Worm (Caenorhabditis elegans) whole organism, L4 larva: ENCODE data around the gene nep-10.

ENCODE experiments used
- F26F4.8 ChIP-seq: fragments of 200-800 bp; sonication (Bioruptor generic); conservative IDR thresholded peaks from 2 replicates; pipeline ENCODE4 v1.3.6; 2022; ENCODE audit warnings: missing genetic modification characterization, missing compliant biosample characterization
- R02D3.7 ChIP-seq: fragments of 150-350 bp; sonication (generic microtip); optimal IDR thresholded peaks from 3 replicates; lab custom pipeline; 2014; ENCODE audit warnings: missing biosample characterization, missing genetic modification characterization
- T20F7.1 ChIP-seq: fragments of 200-800 bp; sonication (Bioruptor generic); optimal IDR thresholded peaks from 2 replicates; lab custom pipeline; 2018; ENCODE audit warnings: mild to moderate bottlenecking, missing genetic modification characterization, missing compliant biosample characterization
- T26A8.4 ChIP-seq: fragments of 200-800 bp; sonication (Bioruptor generic); IDR thresholded peaks from 2 replicates; pipeline ENCODE4 v1.3.6; 2022; ENCODE audit warnings: missing genetic modification characterization, missing compliant biosample characterization
- Y105C5A.15 ChIP-seq: fragments of 200-800 bp; sonication (Bioruptor generic); IDR thresholded peaks from 2 replicates; pipeline ENCODE4 v1.3.6; 2022; ENCODE audit warnings: missing genetic modification characterization, missing compliant biosample characterization
- aha-1 ChIP-seq: fragments of 150-350 bp; peaks from one replicate; lab custom pipeline; 2014; ENCODE audit warnings: missing biosample characterization, missing genetic modification characterization
- aly-2 ChIP-seq: sonication (generic microtip); optimal IDR thresholded peaks from 2 replicates; lab custom pipeline; 2018; ENCODE audit warnings: missing biosample characterization, missing genetic modification characterization
- ceh-28 ChIP-seq: fragments of 150-350 bp; optimal IDR thresholded peaks from 2 replicates; lab custom pipeline; 2014; ENCODE audit warnings: missing biosample characterization, missing genetic modification reagents, missing genetic modification characterization
- cey-2 ChIP-seq: sonication (generic microtip); optimal IDR thresholded peaks from 3 replicates; lab custom pipeline; 2017; ENCODE audit warnings: missing genetic modification characterization, mild to moderate bottlenecking, missing compliant biosample characterization, antibody characterized with exemption, borderline replicate concordance; ENCODE audit not compliant: insufficient read depth
- ctbp-1 ChIP-seq: fragments of 200-800 bp; sonication (Bioruptor generic); IDR thresholded peaks from 2 replicates; pipeline ENCODE4 v1.3.6; 2022; ENCODE audit warnings: missing genetic modification reagents, missing genetic modification characterization, missing compliant biosample characterization
- daf-12 ChIP-seq: fragments of 150-350 bp; optimal IDR thresholded peaks from 2 replicates; lab custom pipeline; 2014; ENCODE audit warnings: missing biosample characterization, missing genetic modification reagents, missing genetic modification characterization
- dmd-6 ChIP-seq: fragments of 200-800 bp; sonication (Bioruptor generic); IDR thresholded peaks from 2 replicates; pipeline ENCODE4 v1.3.6; 2022; ENCODE audit warnings: missing genetic modification reagents, missing genetic modification characterization, missing compliant biosample characterization
- dmd-8 ChIP-seq: fragments of 200-800 bp; sonication (Bioruptor generic); IDR thresholded peaks from 2 replicates; pipeline ENCODE4 v1.3.6; 2022; ENCODE audit warnings: missing genetic modification characterization, missing compliant biosample characterization
- dmd-9 ChIP-seq: fragments of 200-800 bp; sonication (Bioruptor generic); IDR thresholded peaks from 2 replicates; pipeline ENCODE4 v1.3.6; 2022; ENCODE audit warnings: missing genetic modification reagents, missing genetic modification characterization, missing compliant biosample characterization
- duxl-1 ChIP-seq: sonication (generic microtip); optimal IDR thresholded peaks from 2 replicates; lab custom pipeline; 2016; ENCODE audit warnings: mild to moderate bottlenecking, missing genetic modification characterization, moderate library complexity, missing compliant biosample characterization; ENCODE audit not compliant: poor library complexity
- egl-27 ChIP-seq: sonication (generic microtip); optimal IDR thresholded peaks from 3 replicates; lab custom pipeline; 2017; ENCODE audit warnings: missing biosample characterization, missing genetic modification reagents, missing genetic modification characterization
- hif-1 ChIP-seq, 2 experiments: sonication (generic microtip); optimal IDR thresholded peaks; 2 replicates each; lab custom pipeline; 2016 to 2017; ENCODE audit warnings: missing compliant biosample characterization in 2 of 2, missing genetic modification characterization in 2 of 2, missing genetic modification reagents in 2 of 2, missing genotype in 2 of 2, mild to moderate bottlenecking in 1 of 2
- hlh-11 ChIP-seq: fragments of 200-800 bp; sonication (Bioruptor generic); optimal IDR thresholded peaks from 2 replicates; lab custom pipeline; 2018; ENCODE audit warnings: mild to moderate bottlenecking, missing genetic modification characterization, missing compliant biosample characterization
- hlh-30 ChIP-seq: sonication (generic microtip); optimal IDR thresholded peaks from 2 replicates; lab custom pipeline; 2017; ENCODE audit warnings: antibody characterized with exemption, mild to moderate bottlenecking, missing genetic modification characterization, missing compliant biosample characterization; ENCODE audit not compliant: insufficient read depth
- jun-1 ChIP-seq: fragments of 150-350 bp; optimal IDR thresholded peaks from 2 replicates; lab custom pipeline; 2014; ENCODE audit warnings: missing biosample characterization, missing genetic modification reagents, missing genetic modification characterization
- lin-29 ChIP-seq: fragments of 200-800 bp; sonication (Bioruptor generic); IDR thresholded peaks from 2 replicates; pipeline ENCODE4 v1.3.6; 2022; ENCODE audit warnings: missing genetic modification reagents, missing genetic modification characterization, missing compliant biosample characterization
- lin-39 ChIP-seq: fragments of 150-350 bp; optimal IDR thresholded peaks from 2 replicates; lab custom pipeline; 2014; ENCODE audit warnings: missing biosample characterization, missing genetic modification reagents, missing genetic modification characterization
- madf-9 ChIP-seq: fragments of 200-800 bp; sonication (Bioruptor generic); conservative IDR thresholded peaks from 2 replicates; pipeline ENCODE4 v1.3.6; 2022; ENCODE audit warnings: missing genetic modification reagents, missing genetic modification characterization, missing compliant biosample characterization
- mes-2 ChIP-seq: sonication (generic microtip); optimal IDR thresholded peaks from 2 replicates; lab custom pipeline; 2016; ENCODE audit warnings: missing genotype, mild to moderate bottlenecking, missing genetic modification characterization, missing compliant biosample characterization; ENCODE audit not compliant: poor library complexity, severe bottlenecking
- mxl-2 ChIP-seq: fragments of 200-800 bp; sonication (Bioruptor generic); conservative IDR thresholded peaks from 2 replicates; pipeline ENCODE4 v1.3.6; 2022; ENCODE audit warnings: missing genetic modification reagents, missing genetic modification characterization, missing compliant biosample characterization
- nhr-10 ChIP-seq: fragments of 150-350 bp; optimal IDR thresholded peaks from 2 replicates; lab custom pipeline; 2014; ENCODE audit warnings: missing biosample characterization, missing genetic modification characterization
- nhr-102 ChIP-seq: sonication (generic microtip); optimal IDR thresholded peaks from 2 replicates; lab custom pipeline; 2016; ENCODE audit warnings: mild to moderate bottlenecking, missing genetic modification characterization, moderate library complexity, missing compliant biosample characterization
- nhr-41 ChIP-seq: fragments of 200-800 bp; sonication (Bioruptor generic); IDR thresholded peaks from 2 replicates; pipeline ENCODE4 v1.3.6; 2022; ENCODE audit warnings: missing genetic modification reagents, missing genetic modification characterization, missing compliant biosample characterization
- nhr-42 ChIP-seq: fragments of 200-800 bp; sonication (Bioruptor generic); IDR thresholded peaks from 2 replicates; pipeline ENCODE4 v1.3.6; 2022; ENCODE audit warnings: missing genetic modification characterization, missing compliant biosample characterization
- nhr-48 ChIP-seq: sonication (generic microtip); optimal IDR thresholded peaks from 2 replicates; lab custom pipeline; 2016; ENCODE audit warnings: mild to moderate bottlenecking, missing genetic modification characterization, missing compliant biosample characterization
- nhr-76 ChIP-seq: fragments of 150-350 bp; optimal IDR thresholded peaks from 2 replicates; lab custom pipeline; 2014; ENCODE audit warnings: missing biosample characterization, missing genetic modification characterization
- pha-4 ChIP-seq, 2 experiments: fragments of 150-350 bp in 1 of 2; fragments of 200-800 bp in 1 of 2; sonication (Bioruptor generic) in 1 of 2; IDR thresholded peaks in 1 of 2; optimal IDR thresholded peaks in 1 of 2; 2 replicates each; pipeline versions ENCODE4 v1.3.6 to Lab custom; 2014 to 2022; ENCODE audit warnings: missing genetic modification characterization in 2 of 2, missing genetic modification reagents in 2 of 2, missing biosample characterization in 1 of 2, missing compliant biosample characterization in 1 of 2
- saeg-2 ChIP-seq: fragments of 200-800 bp; sonication (Bioruptor generic); IDR thresholded peaks from 2 replicates; pipeline ENCODE4 v1.3.6; 2022; ENCODE audit warnings: missing genetic modification reagents, missing genetic modification characterization, missing compliant biosample characterization
- snpc-4 ChIP-seq: fragments of 150-350 bp; optimal IDR thresholded peaks from 2 replicates; lab custom pipeline; 2014; ENCODE audit warnings: missing biosample characterization, missing genetic modification characterization
- spr-1 ChIP-seq: sonication (generic microtip); optimal IDR thresholded peaks from 2 replicates; lab custom pipeline; 2016; ENCODE audit warnings: mild to moderate bottlenecking, missing genetic modification characterization, missing compliant biosample characterization
- ztf-11 ChIP-seq: fragments of 150-350 bp; optimal IDR thresholded peaks from 2 replicates; lab custom pipeline; 2014; ENCODE audit warnings: missing biosample characterization, missing genetic modification characterization
- ztf-7 ChIP-seq: fragments of 150-350 bp; optimal IDR thresholded peaks from 2 replicates; lab custom pipeline; 2014; ENCODE audit warnings: missing biosample characterization, missing genetic modification characterization

nep-10 gene

DNA sequence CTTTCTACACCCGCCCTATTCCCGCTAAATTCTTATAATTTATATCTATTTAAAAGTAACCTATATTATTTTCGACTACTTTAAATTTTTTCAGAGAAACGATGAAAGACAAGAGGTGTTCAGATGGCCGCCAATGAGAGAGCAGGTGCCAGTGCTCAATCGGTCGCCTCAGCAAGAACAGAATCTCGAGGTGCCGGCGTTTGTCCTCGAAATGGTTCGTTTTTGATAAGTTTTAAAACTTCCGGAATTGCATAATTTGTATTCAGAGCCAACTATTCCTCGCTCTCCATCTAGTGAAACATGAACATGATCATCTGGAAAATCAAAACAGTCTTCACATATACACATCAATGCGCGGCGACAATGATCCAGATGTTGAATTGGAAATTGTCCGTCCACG is 31.7 kb downstream of the nep-10 start, which contains the start of gene bath-23:
bath-23 (plus strand) TSS at position 301 of the 400 bp plus-strand sequence.
- TF ChIP-seq lin-29: no peak
- TF ChIP-seq T20F7.1 (GFP tag; lab: Kevin White, UChicago): no peak
- TF ChIP-seq mxl-2: no peak
- no peak for TF ChIP-seq jun-1 (tag; lab: Kevin White, UChicago)
- TF ChIP-seq nhr-102: no peak
- no peak for TF ChIP-seq nhr-42 (GFP tag; lab: Robert Waterston, UW)
- TF ChIP-seq aha-1 (tag; lab: Kevin White, UChicago): no peak
- no peak for TF ChIP-seq R02D3.7 (tag; lab: Kevin White, UChicago)
- no peak for TF ChIP-seq dmd-8 (GFP tag; lab: Robert Waterston, UW)
- no peak for TF ChIP-seq cey-2 (tag; lab: Kevin White, UChicago)
- TF ChIP-seq nhr-76 (tag; lab: Kevin White, UChicago): no peak
- no peak for TF ChIP-seq snpc-4 (tag; lab: Kevin White, UChicago)
- no peak for TF ChIP-seq nhr-48 (tag; lab: Kevin White, UChicago)
- no peak for TF ChIP-seq lin-39 (tag; lab: Kevin White, UChicago)
- no peak for TF ChIP-seq aly-2 (tag; lab: Kevin White, UChicago)
- TF ChIP-seq hlh-30 (tag; lab: Kevin White, UChicago): no peak
- TF ChIP-seq, all 104 proteins: peak for 0

DNA sequence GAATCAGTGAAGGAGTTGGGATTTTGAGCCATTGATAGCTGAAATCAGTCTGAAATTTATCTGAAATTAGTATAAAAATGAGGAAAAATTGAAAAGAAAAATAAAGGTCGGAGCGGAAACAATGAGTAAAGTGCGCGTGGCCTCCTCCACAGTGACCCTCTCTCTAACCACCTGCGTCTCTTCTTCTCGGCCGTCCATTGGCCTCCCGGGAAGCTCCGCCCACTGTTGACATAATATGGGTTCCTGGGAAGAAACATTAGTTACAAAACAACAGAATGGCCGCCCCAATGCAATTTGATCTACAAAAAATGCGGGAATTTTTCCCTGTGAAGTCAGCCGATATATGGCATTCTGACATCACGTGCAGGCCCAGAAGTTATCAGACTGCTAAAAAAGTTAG is 32.7 kb downstream of the nep-10 start, which contains the start of gene Y49F6C.8:
Y49F6C.8 (minus strand) TSS at position 51 of the 400 bp plus-strand sequence.
- TF ChIP-seq T26A8.4 (GFP tag; lab: Robert Waterston, UW): no peak
- peak; percentile 97 for TF ChIP-seq duxl-1 (tag; lab: Kevin White, UChicago)

DNA sequence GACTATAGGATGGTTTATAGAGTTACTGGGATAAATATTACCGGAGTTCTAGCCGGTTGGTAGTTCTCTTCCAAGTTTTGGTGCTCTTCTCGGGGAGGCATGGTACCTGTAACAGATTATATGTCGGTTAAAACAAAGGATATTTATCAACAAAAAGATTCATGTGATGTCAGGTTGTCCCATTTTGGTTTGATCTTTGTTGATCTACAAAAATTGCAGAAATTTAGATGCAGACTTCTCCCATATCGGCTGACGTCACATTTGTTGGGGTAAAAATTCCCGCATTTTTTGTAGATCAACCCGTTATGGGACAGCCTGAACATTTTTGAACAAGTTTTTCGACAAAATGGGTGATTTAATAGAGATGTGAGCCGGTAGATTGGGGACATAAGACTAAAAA is 34.7 kb downstream of the nep-10 start, which contains the start of gene Y49F6C.7:
Y49F6C.7 (minus strand) TSS at position 101 of the 400 bp plus-strand sequence.
- no peak for TF ChIP-seq Y105C5A.15 (GFP tag; lab: Robert Waterston, UW)
- no peak for TF ChIP-seq F26F4.8 (GFP tag; lab: Robert Waterston, UW)
- TF ChIP-seq saeg-2: no peak
- TF ChIP-seq egl-27 (tag; lab: Kevin White, UChicago): no peak
- no peak for TF ChIP-seq pha-4 (GFP tag; IDR thresholded peaks at IDR 0.05; lab: Robert Waterston, UW)
- TF ChIP-seq pha-4 (tag; optimal IDR thresholded peaks at IDR 0.05; lab: Kevin White, UChicago): no peak
- no peak for TF ChIP-seq jun-1 (tag; lab: Kevin White, UChicago)
- no peak for TF ChIP-seq madf-9 (GFP tag; lab: Robert Waterston, UW)
- no peak for TF ChIP-seq nhr-41 (GFP tag; lab: Robert Waterston, UW)
- no peak for TF ChIP-seq mxl-2

DNA sequence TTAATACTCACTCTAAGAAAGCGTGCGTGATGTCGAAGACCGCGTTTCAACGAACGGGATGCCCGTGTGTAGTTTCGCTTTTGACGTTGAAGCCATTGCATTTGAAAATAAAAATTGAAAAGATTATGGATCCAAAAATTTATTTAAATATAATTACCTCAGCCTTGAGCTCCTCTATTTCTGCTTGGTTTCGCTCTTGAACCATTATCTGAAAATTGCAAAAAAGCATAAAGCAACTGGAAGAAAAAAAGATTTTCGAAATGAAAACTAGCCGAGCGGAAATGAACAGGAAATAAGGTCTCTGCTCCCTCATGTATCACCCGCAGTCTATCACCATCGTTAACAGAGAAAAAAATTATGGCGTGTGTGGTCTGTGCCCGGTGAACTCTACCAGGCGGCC is 35.7 kb downstream of the nep-10 start, which contains the start of gene Y49F6C.6:
Y49F6C.6 (minus strand) TSS at position 101 of the 400 bp plus-strand sequence.
- no peak for TF ChIP-seq nhr-10 (tag; lab: Kevin White, UChicago)
- no peak for TF ChIP-seq dmd-9 (GFP tag; lab: Robert Waterston, UW)
- TF ChIP-seq spr-1 (tag; lab: Kevin White, UChicago): no peak
- TF ChIP-seq lin-39 (tag; lab: Kevin White, UChicago): no peak
- no peak for TF ChIP-seq hif-1 (tag; optimal IDR thresholded peaks at IDR 0.05; lab: Kevin White, UChicago)
- no peak for TF ChIP-seq Y105C5A.15 (GFP tag; lab: Robert Waterston, UW)
- no peak for TF ChIP-seq dmd-6 (GFP tag; lab: Robert Waterston, UW)
- TF ChIP-seq ztf-7 (tag; lab: Kevin White, UChicago): no peak
- no peak for TF ChIP-seq R02D3.7 (tag; lab: Kevin White, UChicago)
- no peak for TF ChIP-seq snpc-4 (tag; lab: Kevin White, UChicago)
- TF ChIP-seq mes-2 (tag; lab: Kevin White, UChicago): no peak
- TF ChIP-seq nhr-41 (GFP tag; lab: Robert Waterston, UW): no peak
- TF ChIP-seq nhr-76 (tag; lab: Kevin White, UChicago): no peak
- TF ChIP-seq madf-9 (GFP tag; lab: Robert Waterston, UW): no peak
- TF ChIP-seq ceh-28 (tag; lab: Kevin White, UChicago): no peak
- TF ChIP-seq daf-12: no peak
- TF ChIP-seq ztf-11 (tag; lab: Kevin White, UChicago): no peak
- TF ChIP-seq ctbp-1 (GFP tag; lab: Robert Waterston, UW): no peak
- TF ChIP-seq hlh-11 (tag; lab: Kevin White, UChicago): no peak
